Fruit fly (Drosophila melanogaster) whole organism, embryonic: ENCODE measurements around the gene CG2006.

ENCODE experiments used
- BtbVII ChIP-seq: fragments of 200-800 bp; sonication (Bioruptor generic); optimal IDR thresholded peaks from 3 replicates; lab custom pipeline; 2017; ENCODE audit warnings: missing biosample characterization, mild to moderate bottlenecking, missing genetic modification characterization
- CG1024 ChIP-seq: fragments of 200-800 bp; sonication (Bioruptor generic); IDR thresholded peaks from 2 replicates; pipeline ENCODE4 v1.3.6; 2022; ENCODE audit warnings: missing biosample characterization, missing genetic modification characterization
- CG10274 ChIP-seq: fragments of 200-800 bp; sonication (Bioruptor generic); optimal IDR thresholded peaks from 3 replicates; lab custom pipeline; 2017; ENCODE audit warnings: missing biosample characterization, mild to moderate bottlenecking, missing genetic modification characterization
- CG13123 ChIP-seq: fragments of 200-800 bp; sonication (Bioruptor generic); optimal IDR thresholded peaks from 2 replicates; lab custom pipeline; 2016; ENCODE audit warnings: missing biosample characterization, missing genetic modification characterization
- CG13287 ChIP-seq: fragments of 200-800 bp; sonication (Bioruptor generic); IDR thresholded peaks from 2 replicates; pipeline ENCODE4 v1.3.6; 2022; ENCODE audit warnings: missing biosample characterization, missing genetic modification characterization; ENCODE audit not compliant: partially characterized antibody
- CG14014 ChIP-seq: fragments of 200-800 bp; sonication (Bioruptor generic); IDR thresholded peaks from 2 replicates; pipeline ENCODE4 v1.3.6; 2022; ENCODE audit warnings: missing biosample characterization, missing genetic modification characterization
- CG1602 ChIP-seq: fragments of 200-800 bp; sonication (Bioruptor generic); optimal IDR thresholded peaks from 3 replicates; lab custom pipeline; 2016; ENCODE audit warnings: missing biosample characterization, missing genetic modification characterization
- CG1647 ChIP-seq: fragments of 200-800 bp; sonication (Bioruptor generic); optimal IDR thresholded peaks from 3 replicates; lab custom pipeline; 2016; ENCODE audit warnings: missing biosample characterization, missing genetic modification characterization
- CG17328 ChIP-seq: fragments of 200-800 bp; sonication (Bioruptor generic); IDR thresholded peaks from 2 replicates; pipeline ENCODE4 v1.3.6; 2022; ENCODE audit warnings: missing biosample characterization, missing genetic modification characterization
- CG17385 ChIP-seq: fragments of 200-800 bp; sonication (Bioruptor generic); optimal IDR thresholded peaks from 3 replicates; lab custom pipeline; 2018; ENCODE audit warnings: missing biosample characterization, mild to moderate bottlenecking, missing genetic modification characterization
- CG2116 ChIP-seq: fragments of 200-800 bp; sonication (Bioruptor generic); optimal IDR thresholded peaks from 3 replicates; lab custom pipeline; 2018; ENCODE audit warnings: missing biosample characterization, mild to moderate bottlenecking, missing genetic modification characterization
- CG32767 ChIP-seq: fragments of 200-800 bp; sonication (Bioruptor generic); IDR thresholded peaks from 2 replicates; pipeline ENCODE4 v1.3.6; 2022; ENCODE audit warnings: missing biosample characterization, missing genetic modification characterization
- CG34376 ChIP-seq: fragments of 200-800 bp; sonication (Bioruptor generic); optimal IDR thresholded peaks from 2 replicates; lab custom pipeline; 2018; ENCODE audit warnings: missing biosample characterization, mild to moderate bottlenecking, missing genetic modification characterization
- CG4424 ChIP-seq: fragments of 200-800 bp; sonication (Bioruptor generic); optimal IDR thresholded peaks from 3 replicates; lab custom pipeline; 2016; ENCODE audit warnings: missing biosample characterization, missing genetic modification characterization
- CG5245 ChIP-seq: fragments of 200-800 bp; sonication (Bioruptor generic); optimal IDR thresholded peaks from 3 replicates; lab custom pipeline; 2016; ENCODE audit warnings: missing biosample characterization, missing genetic modification characterization
- CG6689 ChIP-seq: fragments of 200-800 bp; sonication (Bioruptor generic); IDR thresholded peaks from 2 replicates; pipeline ENCODE4 v1.3.6; 2022; ENCODE audit warnings: missing biosample characterization, missing genetic modification characterization
- CG6854 ChIP-seq: fragments of 200-800 bp; sonication (Bioruptor generic); optimal IDR thresholded peaks from 3 replicates; lab custom pipeline; 2017; ENCODE audit warnings: missing biosample characterization, mild to moderate bottlenecking, missing genetic modification characterization
- CG8478 ChIP-seq: fragments of >200 bp; optimal IDR thresholded peaks from 2 replicates; lab custom pipeline; 2018
- CG8765 ChIP-seq: fragments of 200-800 bp; sonication (Bioruptor generic); IDR thresholded peaks from 2 replicates; pipeline ENCODE4 v1.3.6; 2022; ENCODE audit warnings: missing biosample characterization, missing genetic modification characterization
- CG9609 ChIP-seq: fragments of 200-800 bp; sonication (Bioruptor generic); optimal IDR thresholded peaks from 3 replicates; lab custom pipeline; 2016; ENCODE audit warnings: missing biosample characterization, missing genetic modification characterization
- CG9932 ChIP-seq: fragments of 200-800 bp; sonication (Bioruptor generic); IDR thresholded peaks from 2 replicates; pipeline ENCODE4 v1.3.6; 2022; ENCODE audit warnings: missing biosample characterization, missing genetic modification characterization
- Dll ChIP-seq: fragments of 200-800 bp; sonication (Bioruptor generic); IDR thresholded peaks from 4 replicates; pipeline ENCODE4 v1.3.6; 2022; ENCODE audit warnings: missing biosample characterization, missing genetic modification characterization; ENCODE audit not compliant: partially characterized antibody
- E2f2 ChIP-seq: fragments of 200-800 bp; sonication (Bioruptor generic); IDR thresholded peaks from 2 replicates; pipeline ENCODE4 v1.3.6; 2022; ENCODE audit warnings: missing biosample characterization, missing genetic modification characterization
- GATAe ChIP-seq: fragments of 200-800 bp; sonication (Bioruptor generic); conservative IDR thresholded peaks from 2 replicates; pipeline ENCODE4 v1.3.6; 2022; ENCODE audit warnings: missing biosample characterization, missing genetic modification characterization
- Hmr ChIP-seq: fragments of 200-800 bp; sonication (Bioruptor generic); optimal IDR thresholded peaks from 3 replicates; lab custom pipeline; 2017; ENCODE audit warnings: mild to moderate bottlenecking, missing biosample characterization, missing genetic modification reagents, missing genetic modification characterization
- Hr78 ChIP-seq, 2 experiments: fragments of 200-800 bp in 1 of 2; fragments of >200 bp in 1 of 2; sonication (Bioruptor generic) in 1 of 2; optimal IDR thresholded peaks; 2 replicates each; lab custom pipeline; 2017 to 2019; ENCODE audit warnings: missing biosample characterization in 2 of 2, missing genetic modification characterization in 2 of 2, mild to moderate bottlenecking in 1 of 2, moderate library complexity in 1 of 2
- NC2α ChIP-seq: fragments of 200-800 bp; sonication (Bioruptor generic); optimal IDR thresholded peaks from 2 replicates; lab custom pipeline; 2016; ENCODE audit warnings: missing biosample characterization, missing genetic modification characterization
- NFAT ChIP-seq: fragments of 200-800 bp; sonication (Bioruptor generic); IDR thresholded peaks from 2 replicates; pipeline ENCODE4 v1.3.6; 2022; ENCODE audit warnings: missing biosample characterization, missing genetic modification characterization
- Neu2 ChIP-seq: fragments of 200-800 bp; sonication (Bioruptor generic); optimal IDR thresholded peaks from 3 replicates; lab custom pipeline; 2016; ENCODE audit warnings: missing biosample characterization, missing genetic modification characterization, borderline replicate concordance
- Oli ChIP-seq: fragments of 200-800 bp; sonication (Bioruptor generic); optimal IDR thresholded peaks from 2 replicates; lab custom pipeline; 2018; ENCODE audit warnings: missing biosample characterization, mild to moderate bottlenecking, missing genetic modification characterization, moderate library complexity
- Usf ChIP-seq: fragments of 200-800 bp; sonication (Bioruptor generic); optimal IDR thresholded peaks from 2 replicates; lab custom pipeline; 2017; ENCODE audit warnings: missing genotype, missing biosample characterization, missing genetic modification characterization
- amos ChIP-seq: fragments of 200-800 bp; sonication (Bioruptor generic); IDR thresholded peaks from 2 replicates; pipeline ENCODE4 v1.3.6; 2022; ENCODE audit warnings: missing biosample characterization, missing genetic modification characterization; ENCODE audit not compliant: partially characterized antibody
- bbx ChIP-seq: fragments of 200-800 bp; sonication (Bioruptor generic); IDR thresholded peaks from 2 replicates; pipeline ENCODE4 v1.3.6; 2022; ENCODE audit warnings: missing biosample characterization, missing genetic modification characterization; ENCODE audit not compliant: partially characterized antibody
- bcd ChIP-seq: fragments of 200-800 bp; sonication (Bioruptor generic); optimal IDR thresholded peaks from 2 replicates; lab custom pipeline; 2017; ENCODE audit warnings: missing biosample characterization, mild to moderate bottlenecking, missing genetic modification characterization
- btn ChIP-seq: fragments of 200-800 bp; sonication (Bioruptor generic); optimal IDR thresholded peaks from 2 replicates; lab custom pipeline; 2016; ENCODE audit warnings: missing biosample characterization, missing genetic modification characterization
- da ChIP-seq: fragments of 200-800 bp; sonication (Bioruptor generic); optimal IDR thresholded peaks from 2 replicates; lab custom pipeline; 2016; ENCODE audit warnings: missing biosample characterization, missing genetic modification characterization
- dati ChIP-seq: fragments of 200-800 bp; sonication (Bioruptor generic); IDR thresholded peaks from 2 replicates; pipeline ENCODE4 v1.3.6; 2022; ENCODE audit warnings: missing biosample characterization, missing genetic modification characterization
- dm ChIP-seq: fragments of 200-800 bp; sonication (Bioruptor generic); optimal IDR thresholded peaks from 3 replicates; lab custom pipeline; 2016; ENCODE audit warnings: missing biosample characterization, missing genetic modification characterization
- dpn ChIP-seq, 2 experiments: fragments of 200-800 bp; sonication (Bioruptor generic); optimal IDR thresholded peaks; 3 replicates each; lab custom pipeline; 2016; ENCODE audit warnings: missing biosample characterization in 2 of 2, missing genetic modification characterization in 2 of 2
- gsb-n ChIP-seq: fragments of 200-800 bp; sonication (Bioruptor generic); optimal IDR thresholded peaks from 3 replicates; lab custom pipeline; 2018; ENCODE audit warnings: missing biosample characterization, mild to moderate bottlenecking, missing genetic modification characterization
- jing ChIP-seq: fragments of 200-800 bp; sonication (Bioruptor generic); optimal IDR thresholded peaks from 2 replicates; lab custom pipeline; 2018; ENCODE audit warnings: missing biosample characterization, mild to moderate bottlenecking, missing genetic modification characterization
- lov ChIP-seq, 2 experiments: fragments of 200-800 bp in 1 of 2; fragments of >200 bp in 1 of 2; sonication (Bioruptor generic) in 1 of 2; IDR thresholded peaks in 1 of 2; optimal IDR thresholded peaks in 1 of 2; 2 replicates in 1 of 2; 3 replicates in 1 of 2; pipeline versions ENCODE4 v1.3.6 to Lab custom; 2017 to 2022; ENCODE audit warnings: missing biosample characterization in 1 of 2, missing genetic modification characterization in 1 of 2
- mam ChIP-seq: fragments of 200-800 bp; sonication (Bioruptor generic); optimal IDR thresholded peaks from 3 replicates; lab custom pipeline; 2016; ENCODE audit warnings: missing biosample characterization, missing genetic modification characterization
- mirr ChIP-seq: fragments of 200-800 bp; sonication (Bioruptor generic); optimal IDR thresholded peaks from 3 replicates; lab custom pipeline; 2018; ENCODE audit warnings: missing biosample characterization, mild to moderate bottlenecking, missing genetic modification characterization
- nau ChIP-seq: fragments of 200-800 bp; sonication (Bioruptor generic); optimal IDR thresholded peaks from 3 replicates; lab custom pipeline; 2017; ENCODE audit warnings: missing biosample characterization, mild to moderate bottlenecking, missing genetic modification characterization, missing genetic modification reagents
- odd ChIP-seq: fragments of 200-800 bp; sonication (Bioruptor generic); optimal IDR thresholded peaks from 2 replicates; lab custom pipeline; 2017; ENCODE audit warnings: missing biosample characterization, mild to moderate bottlenecking, missing genetic modification characterization
- p53 ChIP-seq: fragments of 200-800 bp; sonication (Bioruptor generic); optimal IDR thresholded peaks from 2 replicates; lab custom pipeline; 2016; ENCODE audit warnings: missing biosample characterization, missing genetic modification characterization
- pho ChIP-seq: fragments of 200-800 bp; sonication (Bioruptor generic); optimal IDR thresholded peaks from 2 replicates; lab custom pipeline; 2016; ENCODE audit warnings: missing biosample characterization, missing genetic modification characterization
- sr ChIP-seq: fragments of 200-800 bp; sonication (Bioruptor generic); IDR thresholded peaks from 3 replicates; pipeline ENCODE4 v1.3.6; 2022; ENCODE audit warnings: missing biosample characterization, missing genetic modification characterization
- tin ChIP-seq: fragments of 200-800 bp; sonication (Bioruptor generic); optimal IDR thresholded peaks from 3 replicates; lab custom pipeline; 2016; ENCODE audit warnings: missing biosample characterization, missing genetic modification characterization
- vnd ChIP-seq: fragments of 200-800 bp; sonication (Bioruptor generic); IDR thresholded peaks from 3 replicates; pipeline ENCODE4 v1.3.6; 2022; ENCODE audit warnings: missing biosample characterization, missing genetic modification characterization; ENCODE audit not compliant: partially characterized antibody

Gene CG2006

dm6 chr3R:29458689-29459136 is 30.6 kb upstream of the CG2006 start (continued):
- TF ChIP-seq jing (GFP tag; lab: Kevin White, UChicago): peak; percentile 65
- TF ChIP-seq lov (optimal IDR thresholded peaks at IDR 0.05; lab: Kevin White, UChicago): no peak
- no peak for TF ChIP-seq lov (GFP tag; IDR thresholded peaks at IDR 0.05; lab: Robert Waterston, UW)
- TF ChIP-seq dati (GFP tag; lab: Robert Waterston, UW): no peak
- TF ChIP-seq GATAe (GFP tag; lab: Robert Waterston, UW): no peak
- TF ChIP-seq Neu2 (GFP tag; lab: Kevin White, UChicago): no peak
- peak; percentile 30 for TF ChIP-seq dm
- no peak for TF ChIP-seq CG13123 (GFP tag; lab: Kevin White, UChicago)
- TF ChIP-seq CG1602 (GFP tag; lab: Kevin White, UChicago): peak; percentile 48
- TF ChIP-seq E2f2: no peak
- peak; percentile 22 for TF ChIP-seq CG6689 (GFP tag; lab: Robert Waterston, UW)
- TF ChIP-seq CG4424 (GFP tag; lab: Kevin White, UChicago): peak; percentile 67
- peak; percentile 61 for TF ChIP-seq Oli (tag; lab: Kevin White, UChicago)
- no peak for TF ChIP-seq amos (GFP tag; lab: Robert Waterston, UW)
- TF ChIP-seq CG13287 (GFP tag; lab: Robert Waterston, UW): no peak
- no peak for TF ChIP-seq Usf (GFP tag; lab: Kevin White, UChicago)
- TF ChIP-seq bcd: peak; percentile 28
- no peak for TF ChIP-seq btn (GFP tag; lab: Kevin White, UChicago)
- peak; percentile 31 for TF ChIP-seq mam
- peak; percentile 43 for TF ChIP-seq da
- TF ChIP-seq Hr78 (GFP tag; optimal IDR thresholded peaks at IDR 0.05; lab: Kevin White, UChicago): no peak
- peak; percentile 15 to 42 for TF ChIP-seq dpn (GFP tag; optimal IDR thresholded peaks at IDR 0.05; lab: Kevin White, UChicago)
- peak; percentile 35; the same call in 1 of the 2 replicates for TF ChIP-seq CG1024 (GFP tag; lab: Robert Waterston, UW)
- TF ChIP-seq pho (GFP tag; lab: Kevin White, UChicago): no peak
- no peak for TF ChIP-seq CG1647
- TF ChIP-seq CG9609 (GFP tag; lab: Kevin White, UChicago): no peak
- no peak for TF ChIP-seq CG8478
- TF ChIP-seq Hmr (GFP tag; lab: Kevin White, UChicago): peak; percentile 33
- TF ChIP-seq tin (GFP tag; lab: Kevin White, UChicago): peak; percentile 33
- TF ChIP-seq NC2α (GFP tag; lab: Kevin White, UChicago): peak; percentile 11
- no peak for TF ChIP-seq CG6854
- peak; percentile 55 for TF ChIP-seq gsb-n (tag; lab: Kevin White, UChicago)
- TF ChIP-seq CG8765 (GFP tag; lab: Robert Waterston, UW): 0 out of 2 replicates have a peak, but pooled peaks have one; percentile 25
- TF ChIP-seq nau (GFP tag; lab: Kevin White, UChicago): peak; percentile 49
- peak; percentile 8 for TF ChIP-seq CG17385 (GFP tag; lab: Kevin White, UChicago)
- no peak for TF ChIP-seq mirr (GFP tag; lab: Kevin White, UChicago)
- no peak for TF ChIP-seq sr (GFP tag; lab: Robert Waterston, UW)
- no peak for TF ChIP-seq CG34376 (GFP tag; lab: Kevin White, UChicago)
- TF ChIP-seq bbx (GFP tag; lab: Robert Waterston, UW): no peak
- no peak for TF ChIP-seq CG2116 (GFP tag; lab: Kevin White, UChicago)
- TF ChIP-seq CG5245: no peak
- no peak for TF ChIP-seq BtbVII
- no peak for TF ChIP-seq Dll (GFP tag; lab: Robert Waterston, UW)
- TF ChIP-seq CG32767 (GFP tag; lab: Robert Waterston, UW): peak; percentile 48; the same call in 1 of the 2 replicates
- TF ChIP-seq p53 (GFP tag; lab: Kevin White, UChicago): no peak
- TF ChIP-seq CG17328 (GFP tag; lab: Robert Waterston, UW): 0 out of 2 replicates have a peak, but pooled peaks have one; percentile 4
- no peak for TF ChIP-seq odd (GFP tag; lab: Kevin White, UChicago)
- TF ChIP-seq CG10274 (GFP tag; lab: Kevin White, UChicago): no peak
- TF ChIP-seq CG9932: no peak
- no peak for TF ChIP-seq CG14014 (GFP tag; lab: Robert Waterston, UW)
- TF ChIP-seq NFAT: no peak
- no peak for TF ChIP-seq vnd (GFP tag; lab: Robert Waterston, UW)
